Worm (Caenorhabditis elegans): ENCODE results near the gene adah-1.

DNA sequence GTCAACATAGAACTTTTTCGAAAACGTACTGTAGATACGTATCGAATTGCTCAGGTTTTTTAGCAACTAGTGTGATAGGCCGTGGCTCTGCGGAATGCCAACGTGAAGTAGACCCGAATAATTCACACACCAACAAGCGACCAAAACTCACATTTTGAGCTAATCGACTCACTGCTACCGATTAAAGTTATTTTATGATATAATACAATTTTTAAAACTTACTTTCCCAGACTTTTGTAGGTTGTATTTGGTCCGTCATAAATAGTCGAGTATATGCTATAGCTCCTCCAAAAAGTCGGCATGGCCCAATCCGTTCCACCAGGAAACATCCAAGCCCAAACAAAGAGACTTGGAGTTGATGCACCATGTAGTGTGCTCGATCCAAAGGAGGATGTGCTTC, 13.2 kb upstream of the adah-1 start, which contains the start of gene C25A8.1:
- no peak for TF ChIP-seq nhr-41 (GFP tag; IDR thresholded peaks at IDR 0.05)
- TF ChIP-seq nhr-102 (tag; optimal IDR thresholded peaks at IDR 0.05), result no peak
- TF ChIP-seq ztf-11 (tag; optimal IDR thresholded peaks at IDR 0.05), result no peak
- TF ChIP-seq pqm-1 (tag; optimal IDR thresholded peaks at IDR 0.05), result no peak
- TF ChIP-seq unc-39 (tag; optimal IDR thresholded peaks at IDR 0.05), result no peak
- no peak for TF ChIP-seq unc-130 (GFP tag; optimal IDR thresholded peaks at IDR 0.05)
- TF ChIP-seq pha-4 (GFP tag; IDR thresholded peaks at IDR 0.05), result no peak
- TF ChIP-seq pha-4 (tag; optimal IDR thresholded peaks at IDR 0.05), result no peak
- no peak for TF ChIP-seq ceh-28 (tag; optimal IDR thresholded peaks at IDR 0.05)
- no peak for TF ChIP-seq daf-12 (tag; optimal IDR thresholded peaks at IDR 0.05)
- TF ChIP-seq ama-1 (optimal IDR thresholded peaks at IDR 0.05), result no peak
- no peak for TF ChIP-seq arid-1 (GFP tag; conservative IDR thresholded peaks at IDR 0.05)
